Fruit fly (Drosophila melanogaster): ENCODE measurements around the gene axed.

axed gene

DNA sequence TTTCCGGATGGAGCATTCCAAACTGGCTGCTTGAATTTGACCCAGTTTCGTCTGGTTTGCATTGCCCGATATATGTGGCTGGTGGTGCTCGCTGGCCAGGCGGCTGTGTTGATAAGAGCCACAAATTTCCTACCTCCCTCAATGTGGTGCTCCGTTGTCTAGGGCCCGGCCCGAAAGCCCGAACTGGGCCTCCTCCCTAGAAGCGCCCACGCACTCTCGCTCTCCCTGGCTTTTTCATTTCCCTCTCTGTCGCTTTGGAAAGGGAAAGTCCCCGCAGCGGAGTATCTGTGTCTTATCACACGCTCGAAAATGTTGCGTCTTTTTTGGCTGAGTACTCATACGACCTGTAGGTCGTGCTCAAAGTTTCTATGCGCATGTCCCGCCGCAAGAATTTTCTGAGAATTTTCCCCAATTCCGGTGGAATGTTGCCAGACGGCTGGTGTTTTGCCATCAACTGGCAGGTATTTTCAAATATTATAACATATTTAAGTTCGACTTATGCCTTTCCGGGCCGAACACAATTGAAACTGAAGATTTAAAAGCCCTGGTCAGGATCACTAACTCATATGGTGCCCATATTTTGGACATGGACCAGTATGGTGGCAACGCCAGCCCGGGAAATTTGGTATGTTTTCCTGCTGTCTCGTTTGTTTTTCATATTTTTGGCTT is at the start of gene axed (continued):
- TF ChIP-seq Adf1 (GFP tag; IDR thresholded peaks at IDR 0.05) (no peak), vnd (GFP tag; IDR thresholded peaks at IDR 0.05; ENCODE audit: partially characterized antibody) (no peak), gfzf (GFP tag; optimal IDR thresholded peaks at IDR 0.05) (peak; percentile 11)

DNA sequence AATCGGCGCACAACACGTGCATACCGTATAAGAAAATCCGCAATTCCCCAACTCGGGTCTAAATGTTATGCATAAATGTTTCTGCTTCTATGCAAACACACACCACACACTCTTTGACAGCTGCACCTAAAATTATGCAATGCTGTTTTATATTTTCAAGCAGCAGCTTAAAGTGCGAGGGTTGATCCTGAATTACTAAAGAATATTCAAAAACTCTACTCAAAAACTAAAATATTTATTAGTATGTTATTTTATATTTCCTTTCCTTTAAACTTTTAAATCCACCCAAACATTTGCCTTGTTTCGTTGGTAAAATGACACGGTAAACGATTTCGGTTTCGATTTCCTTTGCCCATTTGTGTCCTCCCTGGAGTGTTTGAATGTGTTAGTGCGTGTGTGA is 48.1 kb upstream of the axed start:
- TF ChIP-seq Kr (GFP tag; optimal IDR thresholded peaks at IDR 0.05) (no peak), stwl (tag; optimal IDR thresholded peaks at IDR 0.05) (no peak), CG10366 (GFP tag; IDR thresholded peaks at IDR 0.05) (0 out of 2 replicates have a peak, but pooled peaks have one; percentile 16), CG2678 (tag; optimal IDR thresholded peaks at IDR 0.05) (no peak), CG18476 (GFP tag; optimal IDR thresholded peaks at IDR 0.05) (peak; percentile 80), Oli (tag; optimal IDR thresholded peaks at IDR 0.05) (peak; percentile 10), Lim3 (GFP tag; IDR thresholded peaks at IDR 0.05) (no peak), emc (GFP tag; optimal IDR thresholded peaks at IDR 0.05) (no peak), dpn (GFP tag; optimal IDR thresholded peaks at IDR 0.05) (peak in 1 of 2 experiments; percentile 13), CG9797 (GFP tag; optimal IDR thresholded peaks at IDR 0.05) (no peak), Ssrp (tag; optimal IDR thresholded peaks at IDR 0.05) (peak; percentile 23), BEAF-32 (GFP tag; optimal IDR thresholded peaks at IDR 0.05) (no peak), twi (tag; optimal IDR thresholded peaks at IDR 0.05) (peak; percentile 40), Dip2 (GFP tag; IDR thresholded peaks at IDR 0.05) (no peak), lmd (GFP tag; IDR thresholded peaks at IDR 0.05) (peak; percentile 6; the same call in 1 of the 2 replicates), prd (optimal IDR thresholded peaks at IDR 0.05) (peak in 1 of 2 experiments; percentile 13), prd (GFP tag; IDR thresholded peaks at IDR 0.05) (no peak), CG14860 (GFP tag; IDR thresholded peaks at IDR 0.05; ENCODE audit: partially characterized antibody) (no peak), kni (GFP tag; optimal IDR thresholded peaks at IDR 0.05) (no peak), CG17568 (GFP tag; optimal IDR thresholded peaks at IDR 0.05) (no peak), CG43689 (GFP tag; IDR thresholded peaks at IDR 0.05) (no peak), MESR4 (GFP tag; optimal IDR thresholded peaks at IDR 0.05) (no peak), grau (tag; optimal IDR thresholded peaks at IDR 0.05) (peak; percentile 21), CG9817 (tag; optimal IDR thresholded peaks at IDR 0.05) (no peak), fd102C (GFP tag; optimal IDR thresholded peaks at IDR 0.05) (no peak), aop (GFP tag; IDR thresholded peaks at IDR 0.05) (no peak), Rfx (GFP tag; IDR thresholded peaks at IDR 0.05) (peak; percentile 48; the same call in 1 of the 2 replicates), Fer3 (tag; optimal IDR thresholded peaks at IDR 0.05) (no peak), Scr (GFP tag; IDR thresholded peaks at IDR 0.05; ENCODE audit: partially characterized antibody) (no peak), cato (GFP tag; optimal IDR thresholded peaks at IDR 0.05; ENCODE audit: borderline replicate concordance) (no peak), ems (GFP tag; optimal IDR thresholded peaks at IDR 0.05) (no peak), PHDP (tag; optimal IDR thresholded peaks at IDR 0.05) (peak; percentile 32), ato (GFP tag; IDR thresholded peaks at IDR 0.05; ENCODE audit: partially characterized antibody) (no peak), CG10979 (tag; optimal IDR thresholded peaks at IDR 0.05) (no peak), Med (GFP tag) (peak; percentile 68), CG9932 (GFP tag; IDR thresholded peaks at IDR 0.05) (peak; percentile 50; the same call in 1 of the 2 replicates), Rx (GFP tag; IDR thresholded peaks at IDR 0.05) (no peak), hkb (optimal IDR thresholded peaks at IDR 0.05) (peak; percentile 91), hkb (GFP tag; IDR thresholded peaks at IDR 0.05) (no peak), sd (tag; optimal IDR thresholded peaks at IDR 0.05) (no peak), CG13424 (tag; optimal IDR thresholded peaks at IDR 0.05) (no peak), Bgb (GFP tag; IDR thresholded peaks at IDR 0.05; ENCODE audit: partially characterized antibody) (no peak), ap (GFP tag; IDR thresholded peaks at IDR 0.05) (no peak), ssp (GFP tag; IDR thresholded peaks at IDR 0.05) (no peak), Sox100B (GFP tag; optimal IDR thresholded peaks at IDR 0.05) (no peak)

Data from whole organism, embryonic.